Comparison of ENCODE assay signal across 7 worm cellular contexts in the genomic region with DNA sequence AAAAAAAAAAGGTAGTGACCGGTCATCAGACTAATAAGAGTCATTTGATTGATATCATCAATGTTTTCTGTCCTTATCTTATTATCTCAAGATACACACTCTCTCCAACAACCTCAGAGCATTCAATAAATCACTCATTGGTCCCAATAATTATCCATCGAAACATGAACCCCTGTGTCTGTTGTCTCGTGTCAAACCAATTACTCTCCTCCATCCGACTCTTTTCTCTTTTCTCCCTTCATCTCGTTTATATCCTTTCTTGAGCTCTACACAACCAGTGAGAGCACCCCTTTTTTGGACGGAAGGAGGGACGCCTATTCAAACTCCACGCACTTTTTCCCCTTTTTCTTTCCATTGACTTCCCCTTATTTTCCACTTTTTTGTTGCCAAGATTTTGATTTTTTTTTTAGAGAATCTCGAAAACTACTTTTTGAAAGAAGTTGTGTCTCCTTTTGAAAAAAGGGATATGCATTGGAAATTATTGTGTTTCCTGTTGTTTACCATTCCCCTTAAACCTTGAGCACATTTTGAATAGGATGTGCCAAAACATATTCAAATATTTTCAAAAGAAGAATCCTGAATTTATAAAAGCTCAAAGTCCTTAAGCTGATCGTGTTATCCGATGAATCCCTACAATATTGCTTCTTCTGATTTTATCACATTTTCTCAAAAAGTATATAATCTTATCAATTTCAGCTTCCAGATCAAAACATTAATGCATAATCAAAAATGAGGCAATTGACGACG.
TF ChIP-seq lines count a peak whose summit lies in the region.

pxd-1 (plus strand) TSS at position 697 of the 747 bp plus-strand sequence.

TF ChIP-seq in whole organism, L1 larva, 84 proteins besides CTCF, POLR2A, EP300 and RAD21 (continues in another document):
- no peak for TF ChIP-seq egl-27 (tag; optimal IDR thresholded peaks at IDR 0.05; lab: Kevin White, UChicago)
- TF ChIP-seq ceh-88 (GFP tag; IDR thresholded peaks at IDR 0.05; lab: Robert Waterston, UW), result no peak
- no peak for TF ChIP-seq nhr-90 (tag; optimal IDR thresholded peaks at IDR 0.05; lab: Kevin White, UChicago; ENCODE audit: poor library complexity)
- TF ChIP-seq lin-15B (tag; optimal IDR thresholded peaks at IDR 0.05; lab: Kevin White, UChicago), result no peak
- peak; percentile 31 for TF ChIP-seq dsc-1 (tag; optimal IDR thresholded peaks at IDR 0.05; lab: Kevin White, UChicago)
- peak; percentile 4 for TF ChIP-seq skn-1 (tag; optimal IDR thresholded peaks at IDR 0.05; lab: Kevin White, UChicago)
- TF ChIP-seq xbp-1 (tag; optimal IDR thresholded peaks at IDR 0.05; lab: Kevin White, UChicago), result no peak
- no peak for TF ChIP-seq snpc-4 (tag; optimal IDR thresholded peaks at IDR 0.05; lab: Kevin White, UChicago)
- TF ChIP-seq rnt-1 (tag; optimal IDR thresholded peaks at IDR 0.05; lab: Kevin White, UChicago), result peak; percentile 58
- TF ChIP-seq grh-1 (GFP tag; IDR thresholded peaks at IDR 0.05; lab: Robert Waterston, UW), result no peak
- no peak for TF ChIP-seq fkh-8 (tag; optimal IDR thresholded peaks at IDR 0.05; lab: Kevin White, UChicago)
- no peak for TF ChIP-seq unc-86 (tag; optimal IDR thresholded peaks at IDR 0.05; lab: Kevin White, UChicago)

TF ChIP-seq in whole organism, L2 larva, 48 proteins besides CTCF, POLR2A, EP300 and RAD21 (continues in another document):
- TF ChIP-seq zag-1 (tag; optimal IDR thresholded peaks at IDR 0.05; lab: Kevin White, UChicago) (no peak), unc-62 (GFP tag; optimal IDR thresholded peaks at IDR 0.05; lab: Kevin White, UChicago) (no peak), crh-2 (tag; optimal IDR thresholded peaks at IDR 0.05; lab: Kevin White, UChicago) (peak; percentile 0), nhr-129 (tag; optimal IDR thresholded peaks at IDR 0.05; lab: Kevin White, UChicago) (peak; percentile 56), mab-5 (tag; optimal IDR thresholded peaks at IDR 0.05; lab: Kevin White, UChicago) (peak; percentile 75), sma-9 (GFP tag; optimal IDR thresholded peaks at IDR 0.05; lab: Kevin White, UChicago) (peak; percentile 64), sma-9 (tag; optimal IDR thresholded peaks at IDR 0.05; lab: Kevin White, UChicago) (no peak), R02D3.7 (tag; optimal IDR thresholded peaks at IDR 0.05; lab: Kevin White, UChicago) (no peak), blmp-1 (tag; optimal IDR thresholded peaks at IDR 0.05; lab: Kevin White, UChicago; ENCODE audit: insufficient read depth) (no peak), F13H6.1 (tag; optimal IDR thresholded peaks at IDR 0.05; lab: Kevin White, UChicago) (peak; percentile 29), lsy-2 (tag; optimal IDR thresholded peaks at IDR 0.05; lab: Kevin White, UChicago) (peak; percentile 11 to 53), C34F6.9 (tag; optimal IDR thresholded peaks at IDR 0.05; lab: Kevin White, UChicago) (peak; percentile 49)

TF ChIP-seq in whole organism, L3 larva, 47 proteins besides CTCF, POLR2A, EP300 and RAD21 (continues in another document):
- TF ChIP-seq nhr-237 (tag; optimal IDR thresholded peaks at IDR 0.05; lab: Kevin White, UChicago), result no peak
- no peak for TF ChIP-seq unc-62 (GFP tag; optimal IDR thresholded peaks at IDR 0.05; lab: Kevin White, UChicago)
- no peak for TF ChIP-seq nhr-28 (tag; optimal IDR thresholded peaks at IDR 0.05; lab: Kevin White, UChicago)
- no peak for TF ChIP-seq nhr-11 (tag; optimal IDR thresholded peaks at IDR 0.05; lab: Kevin White, UChicago)
- TF ChIP-seq nhr-23 (tag; optimal IDR thresholded peaks at IDR 0.05; lab: Kevin White, UChicago), result no peak
- TF ChIP-seq zag-1 (tag; optimal IDR thresholded peaks at IDR 0.05; lab: Kevin White, UChicago), result no peak
- peak; percentile 70 for TF ChIP-seq fkh-10 (GFP tag; optimal IDR thresholded peaks at IDR 0.05; lab: Kevin White, UChicago)
- TF ChIP-seq pqm-1 (tag; optimal IDR thresholded peaks at IDR 0.05; lab: Kevin White, UChicago), result no peak
- TF ChIP-seq jun-1 (tag; optimal IDR thresholded peaks at IDR 0.05; lab: Kevin White, UChicago), result no peak
- peak; percentile 24 for TF ChIP-seq lin-39 (tag; optimal IDR thresholded peaks at IDR 0.05; lab: Kevin White, UChicago)
- TF ChIP-seq R02D3.7 (tag; optimal IDR thresholded peaks at IDR 0.05; lab: Kevin White, UChicago), result no peak
- no peak for TF ChIP-seq skn-1 (tag; optimal IDR thresholded peaks at IDR 0.05; lab: Kevin White, UChicago)
- no peak for TF ChIP-seq egl-27 (tag; optimal IDR thresholded peaks at IDR 0.05; lab: Kevin White, UChicago)

TF ChIP-seq in whole organism, L4 larva, 104 proteins besides CTCF, POLR2A, EP300 and RAD21 (continues in another document):
- peak in 1 of 2 experiments; percentile 25 for TF ChIP-seq mdl-1 (tag; optimal IDR thresholded peaks at IDR 0.05; lab: Kevin White, UChicago)
- peak; percentile 25 for TF ChIP-seq rbr-2 (tag; optimal IDR thresholded peaks at IDR 0.05; lab: Kevin White, UChicago)
- no peak for TF ChIP-seq Y75B8A.6 (GFP tag; IDR thresholded peaks at IDR 0.05; lab: Robert Waterston, UW)
- TF ChIP-seq tag-97 (GFP tag; IDR thresholded peaks at IDR 0.05; lab: Robert Waterston, UW), result no peak
- TF ChIP-seq fkh-10 (GFP tag; optimal IDR thresholded peaks at IDR 0.05; lab: Kevin White, UChicago), result peak; percentile 75
- TF ChIP-seq F26F4.8 (GFP tag; conservative IDR thresholded peaks at IDR 0.05; lab: Robert Waterston, UW), result no peak
- peak; percentile 54 for TF ChIP-seq hlh-30 (tag; optimal IDR thresholded peaks at IDR 0.05; lab: Kevin White, UChicago; ENCODE audit: insufficient read depth)
- peak; percentile 20 for TF ChIP-seq mep-1 (tag; optimal IDR thresholded peaks at IDR 0.05; lab: Kevin White, UChicago)
- TF ChIP-seq T26A8.4 (GFP tag; IDR thresholded peaks at IDR 0.05; lab: Robert Waterston, UW), result no peak
- no peak for TF ChIP-seq Y48G9A.11 (GFP tag; IDR thresholded peaks at IDR 0.05; lab: Robert Waterston, UW)
- TF ChIP-seq nhr-11 (tag; optimal IDR thresholded peaks at IDR 0.05; lab: Kevin White, UChicago), result peak; percentile 52
- peak; percentile 45; the same call in 1 of the 2 replicates for TF ChIP-seq ctbp-1 (GFP tag; IDR thresholded peaks at IDR 0.05; lab: Robert Waterston, UW)

TF ChIP-seq in whole organism, late embryonic, 69 proteins besides CTCF, POLR2A, EP300 and RAD21:
- TF ChIP-seq unc-55 (GFP tag; optimal IDR thresholded peaks at IDR 0.05; lab: Kevin White, UChicago) (peak; percentile 48), elt-4 (tag; optimal IDR thresholded peaks at IDR 0.05; lab: Kevin White, UChicago) (no peak), fax-1 (tag; optimal IDR thresholded peaks at IDR 0.05; lab: Kevin White, UChicago) (no peak), unc-42 (tag; optimal IDR thresholded peaks at IDR 0.05; lab: Kevin White, UChicago) (peak; percentile 84), nfya-1 (tag; optimal IDR thresholded peaks at IDR 0.05; lab: Kevin White, UChicago) (peak; percentile 34)

TF ChIP-seq in whole organism, mixed stage, embryonic, 35 proteins besides CTCF, POLR2A, EP300 and RAD21 (continues in another document):
- TF ChIP-seq nhr-76 (tag; optimal IDR thresholded peaks at IDR 0.05; lab: Kevin White, UChicago) (no peak), nhr-2 (tag; optimal IDR thresholded peaks at IDR 0.05; lab: Kevin White, UChicago) (no peak), drap-1 (GFP tag; optimal IDR thresholded peaks at IDR 0.05; lab: Kevin White, UChicago) (no peak), sptf-1 (tag; optimal IDR thresholded peaks at IDR 0.05; lab: Kevin White, UChicago) (no peak), unc-120 (tag; optimal IDR thresholded peaks at IDR 0.05; lab: Kevin White, UChicago; ENCODE audit: poor library complexity, severe bottlenecking) (no peak), ces-1 (GFP tag; optimal IDR thresholded peaks at IDR 0.05; lab: Kevin White, UChicago) (peak; percentile 82), nhr-237 (tag; optimal IDR thresholded peaks at IDR 0.05; lab: Kevin White, UChicago) (no peak), lin-13 (tag; optimal IDR thresholded peaks at IDR 0.05; lab: Kevin White, UChicago) (no peak), hlh-1 (tag; optimal IDR thresholded peaks at IDR 0.05; lab: Kevin White, UChicago) (no peak), blmp-1 (tag; optimal IDR thresholded peaks at IDR 0.05; lab: Kevin White, UChicago) (no peak), sem-2 (GFP tag; optimal IDR thresholded peaks at IDR 0.05; lab: Kevin White, UChicago) (no peak), ham-2 (GFP tag; optimal IDR thresholded peaks at IDR 0.05; lab: Kevin White, UChicago) (no peak), ceh-83 (GFP tag; optimal IDR thresholded peaks at IDR 0.05; lab: Kevin White, UChicago) (no peak), M03D4.4 (tag; optimal IDR thresholded peaks at IDR 0.05; lab: Kevin White, UChicago) (no peak), tbx-8 (GFP tag; optimal IDR thresholded peaks at IDR 0.05; lab: Kevin White, UChicago) (no peak), zip-8 (tag; optimal IDR thresholded peaks at IDR 0.05; lab: Kevin White, UChicago) (no peak), ztf-11 (tag; optimal IDR thresholded peaks at IDR 0.05; lab: Kevin White, UChicago) (no peak), nhr-28 (tag; optimal IDR thresholded peaks at IDR 0.05; lab: Kevin White, UChicago) (no peak)

TF ChIP-seq in whole organism, young adult, 124 proteins besides CTCF, POLR2A, EP300 and RAD21:
- no peak for TF ChIP-seq B0261.1 (tag; optimal IDR thresholded peaks at IDR 0.05; lab: Kevin White, UChicago)
- TF ChIP-seq C17E4.6 (GFP tag; IDR thresholded peaks at IDR 0.05; lab: Robert Waterston, UW), result no peak
- TF ChIP-seq F33H1.4 (GFP tag; IDR thresholded peaks at IDR 0.05; lab: Robert Waterston, UW), result no peak
- TF ChIP-seq attf-5 (GFP tag; optimal IDR thresholded peaks at IDR 0.05; lab: Kevin White, UChicago), result peak; percentile 8
- peak; percentile 13 for TF ChIP-seq somi-1 (GFP tag; optimal IDR thresholded peaks at IDR 0.05; lab: Kevin White, UChicago)
- TF ChIP-seq F37B4.10 (GFP tag; IDR thresholded peaks at IDR 0.05; lab: Robert Waterston, UW), result no peak
- TF ChIP-seq cebp-1 (GFP tag; IDR thresholded peaks at IDR 0.05; lab: Robert Waterston, UW), result no peak
- TF ChIP-seq cebp-1 (tag; optimal IDR thresholded peaks at IDR 0.05; lab: Kevin White, UChicago), result peak; percentile 6
